Fruit fly (Drosophila melanogaster): ENCODE data around the gene CG15506.

- TF ChIP-seq CG8478 (optimal IDR thresholded peaks at IDR 0.05) (no peak), CTCF (optimal IDR thresholded peaks at IDR 0.05) (no peak)
Observed at dm6 chr3R:29737891-29738290, 19.4 kb downstream of the CG15506 start, which contains the start of gene Gnpnat.
